Fruit fly (Drosophila melanogaster): Measurements from ENCODE around the gene CG16711.

The CG16711 gene

DNA sequence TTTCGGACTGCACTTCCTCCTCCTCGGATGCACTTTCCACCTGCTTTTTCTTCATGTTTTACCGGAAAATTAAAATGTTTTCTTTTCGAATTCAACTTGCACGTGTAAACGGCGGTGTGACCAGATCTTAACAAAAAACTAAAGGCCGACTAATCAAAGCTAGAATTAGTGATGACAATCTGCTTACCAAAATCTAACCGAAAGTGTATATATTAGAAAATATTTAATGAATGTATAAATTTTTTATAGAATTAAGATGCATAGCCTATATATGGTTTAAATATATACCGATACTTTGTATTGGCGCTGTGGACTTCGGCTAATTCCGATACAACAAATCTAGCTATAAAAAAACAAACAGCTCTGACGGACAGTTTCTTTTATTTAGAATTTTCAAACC, 14.8 kb downstream of the CG16711 start, which contains the start of the genes CG18178 and CG14174 (continued):
- TF ChIP-seq hth (optimal IDR thresholded peaks at IDR 0.05) (no peak), gce (GFP tag; IDR thresholded peaks at IDR 0.05) (no peak), CG18011 (GFP tag; optimal IDR thresholded peaks at IDR 0.05) (peak; percentile 44), Dad (GFP tag; optimal IDR thresholded peaks at IDR 0.05) (no peak), sens (GFP tag) (peak; percentile 89), Dip2 (GFP tag; IDR thresholded peaks at IDR 0.05) (no peak), dmrt11E (tag; optimal IDR thresholded peaks at IDR 0.05) (peak; percentile 79), CG30431 (GFP tag; optimal IDR thresholded peaks at IDR 0.05) (peak; percentile 25), CG15696 (tag; optimal IDR thresholded peaks at IDR 0.05) (peak; percentile 85), sr (GFP tag; IDR thresholded peaks at IDR 0.05) (no peak), CG18599 (GFP tag; optimal IDR thresholded peaks at IDR 0.05) (peak; percentile 73), Meics (GFP tag; optimal IDR thresholded peaks at IDR 0.05) (peak; percentile 48), pan (optimal IDR thresholded peaks at IDR 0.05) (no peak), pan (GFP tag; optimal IDR thresholded peaks at IDR 0.05 in 1 of 2, IDR thresholded peaks at IDR 0.05 in 1 of 2) (peak in 1 of 2 experiments; percentile 51), HHEX (GFP tag; optimal IDR thresholded peaks at IDR 0.05) (peak; percentile 30), sqz (GFP tag; optimal IDR thresholded peaks at IDR 0.05) (no peak), CTCF (GFP tag; optimal IDR thresholded peaks at IDR 0.05) (no peak), grn (GFP tag; optimal IDR thresholded peaks at IDR 0.05) (no peak), CG17361 (GFP tag; IDR thresholded peaks at IDR 0.05) (peak; percentile 89), MESR4 (GFP tag; optimal IDR thresholded peaks at IDR 0.05) (no peak), HLH3B (GFP tag; IDR thresholded peaks at IDR 0.05) (peak; percentile 68), CG31224 (GFP tag; IDR thresholded peaks at IDR 0.05) (peak; percentile 14; the same call in 1 of the 2 replicates), hb (GFP tag; IDR thresholded peaks at IDR 0.05; ENCODE audit: partially characterized antibody) (no peak), tgo (GFP tag; IDR thresholded peaks at IDR 0.05) (peak; percentile 64), CG14050 (GFP tag; IDR thresholded peaks at IDR 0.05) (0 out of 3 replicates have a peak, but pooled peaks have one; percentile 37), Hey (tag; optimal IDR thresholded peaks at IDR 0.05) (no peak), CrebB (tag; optimal IDR thresholded peaks at IDR 0.05) (peak; percentile 14), CG11247 (GFP tag; IDR thresholded peaks at IDR 0.05) (peak; percentile 61; the same call in 1 of the 2 replicates), CG4404 (GFP tag; IDR thresholded peaks at IDR 0.05) (peak; percentile 62), Blimp-1 (GFP tag; optimal IDR thresholded peaks at IDR 0.05) (peak; percentile 62), run (tag; optimal IDR thresholded peaks at IDR 0.05) (no peak), Sry-δ (GFP tag; optimal IDR thresholded peaks at IDR 0.05) (peak; percentile 33), Stat92E (GFP tag; optimal IDR thresholded peaks at IDR 0.05) (no peak), sisA (GFP tag; IDR thresholded peaks at IDR 0.05) (peak; percentile 58), CG4360 (GFP tag; IDR thresholded peaks at IDR 0.05) (no peak), ro (GFP tag; IDR thresholded peaks at IDR 0.05) (no peak), CG15514 (GFP tag; optimal IDR thresholded peaks at IDR 0.05) (peak; percentile 79), Jarid2 (GFP tag; optimal IDR thresholded peaks at IDR 0.05) (no peak), aop (GFP tag; IDR thresholded peaks at IDR 0.05) (no peak), PHDP (tag; optimal IDR thresholded peaks at IDR 0.05) (peak; percentile 78), CG17829 (tag; optimal IDR thresholded peaks at IDR 0.05) (peak; percentile 83), Sry-β (GFP tag; optimal IDR thresholded peaks at IDR 0.05) (peak; percentile 96), Trl (optimal IDR thresholded peaks at IDR 0.05) (no peak), Trl (GFP tag; optimal IDR thresholded peaks at IDR 0.05) (no peak), dan (GFP tag; IDR thresholded peaks at IDR 0.05) (no peak), ash1 (GFP tag; optimal IDR thresholded peaks at IDR 0.05) (no peak), Fer2 (tag; optimal IDR thresholded peaks at IDR 0.05) (peak; percentile 63), MTF-1 (GFP tag; optimal IDR thresholded peaks at IDR 0.05; ENCODE audit: borderline replicate concordance) (no peak), CG10366 (GFP tag; IDR thresholded peaks at IDR 0.05) (peak; percentile 56), Side (GFP tag; optimal IDR thresholded peaks at IDR 0.05) (no peak), pum (GFP tag; optimal IDR thresholded peaks at IDR 0.05) (no peak), CG10431 (GFP tag; optimal IDR thresholded peaks at IDR 0.05) (peak; percentile 42), D19A (tag; optimal IDR thresholded peaks at IDR 0.05) (peak; percentile 61)

Data from whole organism, embryonic.